Worm (Caenorhabditis elegans): ENCODE measurements around the gene srg-54.

ce11 chrV:14947022-14947421, 23.0 kb upstream of the srg-54 start, which contains the start of gene C30G7.4:
- no peak for TF ChIP-seq fkh-10 (GFP tag; optimal IDR thresholded peaks at IDR 0.05)
- TF ChIP-seq elt-2 (tag; optimal IDR thresholded peaks at IDR 0.05) = no peak
- TF ChIP-seq nfya-1 (tag; optimal IDR thresholded peaks at IDR 0.05; ENCODE audit: insufficient read depth) = no peak

Data from whole organism, L3 larva.